Fruit fly (Drosophila melanogaster) whole organism, adult: Measurements from ENCODE around the gene CG3309.

Experiments used
- CG11617 ChIP-seq: fragments of 200-800 bp; sonication (Bioruptor generic); optimal IDR thresholded peaks from 2 replicates; lab custom pipeline; 2017; ENCODE audit warnings: mild to moderate bottlenecking, missing biosample characterization, missing genetic modification reagents, missing genetic modification characterization
- CG12768 ChIP-seq: fragments of 200-800 bp; sonication (Bioruptor generic); optimal IDR thresholded peaks from 2 replicates; lab custom pipeline; 2017; ENCODE audit warnings: missing biosample characterization, missing genetic modification characterization, mild to moderate bottlenecking, moderate library complexity, missing genetic modification reagents
- CG33017 ChIP-seq: fragments of 200-800 bp; sonication (Bioruptor generic); optimal IDR thresholded peaks from 2 replicates; lab custom pipeline; 2018; ENCODE audit warnings: missing biosample characterization, mild to moderate bottlenecking, missing genetic modification characterization, moderate library complexity
- CG5204 ChIP-seq: fragments of 200-800 bp; sonication (Bioruptor generic); optimal IDR thresholded peaks from 2 replicates; lab custom pipeline; 2016; ENCODE audit warnings: missing biosample characterization, missing genetic modification characterization
- CG7101 ChIP-seq: fragments of 200-800 bp; sonication (Bioruptor generic); optimal IDR thresholded peaks from 2 replicates; lab custom pipeline; 2018; ENCODE audit warnings: missing biosample characterization, mild to moderate bottlenecking, missing genetic modification characterization, moderate library complexity
- Clk ChIP-seq: fragments of 200-800 bp; sonication (Bioruptor generic); optimal IDR thresholded peaks from 2 replicates; lab custom pipeline; 2017; ENCODE audit warnings: missing biosample characterization, missing genetic modification characterization
- Crg-1 ChIP-seq: fragments of 200-800 bp; sonication (Bioruptor generic); optimal IDR thresholded peaks from 2 replicates; lab custom pipeline; 2016; ENCODE audit warnings: missing biosample characterization, missing genetic modification characterization
- Mnt ChIP-seq: fragments of 200-800 bp; sonication (Bioruptor generic); optimal IDR thresholded peaks from 2 replicates; lab custom pipeline; 2016; ENCODE audit warnings: missing biosample characterization, mild to moderate bottlenecking, missing genetic modification characterization
- ovo ChIP-seq: fragments of 200-800 bp; sonication (Bioruptor generic); optimal IDR thresholded peaks from 2 replicates; lab custom pipeline; 2016; ENCODE audit warnings: missing biosample characterization, missing genetic modification characterization
- tj ChIP-seq: fragments of 200-800 bp; sonication (Bioruptor generic); optimal IDR thresholded peaks from 3 replicates; lab custom pipeline; 2017; ENCODE audit warnings: missing biosample characterization, mild to moderate bottlenecking, missing genetic modification characterization, moderate library complexity
- toe ChIP-seq: fragments of 200-800 bp; sonication (Bioruptor generic); optimal IDR thresholded peaks from 2 replicates; lab custom pipeline; 2016; ENCODE audit warnings: missing biosample characterization, missing genetic modification characterization

dm6 chrX:5338435-5338834, 9.3 kb upstream of the CG3309 start:
- TF ChIP-seq Crg-1 (GFP tag; lab: Kevin White, UChicago) (no peak), CG12768 (GFP tag; lab: Kevin White, UChicago) (no peak), toe (GFP tag; lab: Kevin White, UChicago) (no peak), ovo (GFP tag; lab: Kevin White, UChicago) (no peak), tj (GFP tag; lab: Kevin White, UChicago) (no peak), CG7101 (tag; lab: Kevin White, UChicago) (no peak), CG33017 (tag; lab: Kevin White, UChicago) (no peak), Mnt (GFP tag; lab: Kevin White, UChicago) (no peak), Clk (no peak), CG11617 (GFP tag; lab: Kevin White, UChicago) (no peak), CG5204 (no peak)
